Fruit fly (Drosophila melanogaster): Measurements from ENCODE around the gene Cpr65Au.

- TF ChIP-seq Mnt (GFP tag; optimal IDR thresholded peaks at IDR 0.05) (no peak), cic (GFP tag; optimal IDR thresholded peaks at IDR 0.05) (no peak), kay (GFP tag; ENCODE audit: borderline replicate concordance) (no peak), CG12768 (GFP tag; optimal IDR thresholded peaks at IDR 0.05) (no peak), bab1 (GFP tag; optimal IDR thresholded peaks at IDR 0.05) (no peak), CG7045 (GFP tag; optimal IDR thresholded peaks at IDR 0.05) (no peak), ovo (GFP tag; optimal IDR thresholded peaks at IDR 0.05) (no peak), CG11617 (GFP tag; optimal IDR thresholded peaks at IDR 0.05) (no peak), Hr96 (GFP tag; optimal IDR thresholded peaks at IDR 0.05) (no peak), CG7101 (tag; optimal IDR thresholded peaks at IDR 0.05) (no peak), cnc (optimal IDR thresholded peaks at IDR 0.05) (no peak)
Observed at dm6 chr3L:6135174-6135573, 3.3 kb upstream of the Cpr65Au start, which contains the start of gene Lcp65Ag1.

Measured in whole organism, adult.